Fruit fly (Drosophila melanogaster) whole organism, embryonic: ENCODE results near the gene CG15717.

Experiments
- CG10431 ChIP-seq: fragments of 200-800 bp; sonication (Bioruptor generic); optimal IDR thresholded peaks from 3 replicates; lab custom pipeline; 2018; ENCODE audit warnings: missing biosample characterization, mild to moderate bottlenecking, missing genetic modification characterization
- CG10543 ChIP-seq: fragments of 200-800 bp; sonication (Bioruptor generic); optimal IDR thresholded peaks from 3 replicates; lab custom pipeline; 2017; ENCODE audit warnings: missing biosample characterization, mild to moderate bottlenecking, missing genetic modification characterization, moderate library complexity
- CG12391 ChIP-seq: fragments of 200-800 bp; sonication (Bioruptor generic); optimal IDR thresholded peaks from 3 replicates; lab custom pipeline; 2018; ENCODE audit warnings: missing biosample characterization, mild to moderate bottlenecking, missing genetic modification characterization, moderate library complexity
- CG32532 ChIP-seq: fragments of 200-800 bp; sonication (Bioruptor generic); IDR thresholded peaks from 2 replicates; pipeline ENCODE4 v1.3.6; 2022; ENCODE audit warnings: missing biosample characterization, missing genetic modification characterization
- CG6272 ChIP-seq: fragments of 200-800 bp; sonication (Bioruptor generic); IDR thresholded peaks from 2 replicates; pipeline ENCODE4 v1.3.6; 2022; ENCODE audit warnings: missing biosample characterization, missing genetic modification characterization
- E2f2 ChIP-seq: fragments of 200-800 bp; sonication (Bioruptor generic); IDR thresholded peaks from 2 replicates; pipeline ENCODE4 v1.3.6; 2022; ENCODE audit warnings: missing biosample characterization, missing genetic modification characterization
- ara ChIP-seq: fragments of 200-800 bp; sonication (Bioruptor generic); IDR thresholded peaks from 2 replicates; pipeline ENCODE4 v1.3.6; 2022; ENCODE audit warnings: missing biosample characterization, missing genetic modification characterization
- btn ChIP-seq: fragments of 200-800 bp; sonication (Bioruptor generic); optimal IDR thresholded peaks from 2 replicates; lab custom pipeline; 2016; ENCODE audit warnings: missing biosample characterization, missing genetic modification characterization
- fd3F ChIP-seq: fragments of 200-800 bp; sonication (Bioruptor generic); optimal IDR thresholded peaks from 2 replicates; lab custom pipeline; 2018; ENCODE audit warnings: missing biosample characterization, mild to moderate bottlenecking, missing genetic modification characterization, moderate library complexity
- z ChIP-seq: fragments of 200-800 bp; sonication (Bioruptor generic); IDR thresholded peaks from 3 replicates; pipeline ENCODE4 v1.3.6; 2022; ENCODE audit warnings: missing biosample characterization, missing genetic modification characterization

- TF ChIP-seq ara = no peak
- no peak for TF ChIP-seq E2f2 (GFP tag; lab: Robert Waterston, UW)
- TF ChIP-seq CG32532 (GFP tag; lab: Robert Waterston, UW) = 0 out of 2 replicates have a peak, but pooled peaks have one; percentile 5
- no peak for TF ChIP-seq CG10431
- TF ChIP-seq CG6272 (GFP tag; lab: Robert Waterston, UW) = no peak
- TF ChIP-seq CG10543 = no peak
- TF ChIP-seq CG12391 (tag; lab: Kevin White, UChicago) = no peak
- TF ChIP-seq z (GFP tag; lab: Robert Waterston, UW) = no peak
- TF ChIP-seq btn (GFP tag; lab: Kevin White, UChicago) = no peak
- no peak for TF ChIP-seq fd3F (GFP tag; lab: Kevin White, UChicago)
These were observed 16.9 kb upstream of the CG15717 start for dm6 chrX:13111832-13112231.
